Fruit fly (Drosophila melanogaster) S2 (cell line): ENCODE results near the gene da.

Source experiments
- CG8478 ChIP-seq: fragments of >200 bp; optimal IDR thresholded peaks from 2 replicates; lab custom pipeline; 2018
- CTCF ChIP-seq, 2 experiments: fragments of >200 bp; optimal IDR thresholded peaks; 2 replicates each; lab custom pipeline; 2018

dm6 chr2L:10386824-10387223 is 1.1 kb upstream of the da start:
- TF ChIP-seq CTCF (optimal IDR thresholded peaks at IDR 0.05; lab: Kevin White, UChicago) (no peak), CG8478 (lab: Kevin White, UChicago) (no peak)
